Fruit fly (Drosophila melanogaster) whole organism, larva: ENCODE measurements around the gene Pfdn6.
A peak's percentile ranks its signal among the peaks of the same experiment; 100 is the strongest.

Experiments
- noc ChIP-seq: fragments of 200-800 bp; sonication (Bioruptor generic); optimal IDR thresholded peaks from 3 replicates; lab custom pipeline; 2019; ENCODE audit warnings: missing biosample characterization, mild to moderate bottlenecking, missing genetic modification characterization, moderate library complexity

Gene Pfdn6

DNA sequence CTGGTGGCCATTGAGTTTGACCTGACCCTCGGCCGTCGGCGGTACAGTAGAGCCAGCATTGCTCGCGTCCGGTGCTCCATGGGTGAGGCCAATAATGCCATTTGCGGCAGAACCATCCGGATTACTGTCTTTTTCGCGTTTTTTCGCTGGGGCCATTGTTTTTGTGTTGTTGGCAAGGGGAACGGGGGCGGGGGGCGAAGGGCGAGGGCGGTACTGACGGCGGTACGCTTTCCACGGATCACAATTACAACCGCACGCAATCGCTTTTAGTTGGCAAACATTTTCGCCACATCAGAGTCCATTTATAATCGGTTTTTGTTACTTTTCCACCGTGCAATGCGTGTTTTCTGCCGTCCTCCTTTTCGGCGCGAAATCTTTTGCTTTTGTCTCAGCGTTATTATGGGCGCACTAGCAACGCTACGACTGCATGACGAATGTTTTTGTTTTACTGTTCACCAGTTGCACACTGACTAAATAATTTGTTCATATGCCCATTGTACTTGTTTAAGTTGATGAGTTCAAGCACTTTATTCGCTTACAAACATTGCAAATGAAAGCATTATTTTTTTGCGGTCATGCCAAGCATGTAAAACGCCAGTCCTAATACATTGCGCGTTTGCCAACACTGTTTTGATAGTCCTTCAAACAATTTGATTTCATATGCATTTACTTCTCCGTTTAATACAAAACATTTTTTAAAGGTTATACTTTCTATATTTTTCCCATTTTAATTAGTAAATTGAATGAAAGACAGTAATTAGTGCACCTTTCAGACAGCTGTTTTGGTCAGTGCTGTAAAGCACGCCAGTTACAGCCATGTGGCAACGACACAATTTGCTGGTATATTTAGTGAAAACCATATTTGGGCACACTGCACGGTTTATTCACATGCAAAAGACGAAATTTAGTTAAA lies at the start of gene Pfdn6:
Gene Pfdn6, plus strand, starts transcription at position 839 of the 913 bp plus-strand sequence.
- TF ChIP-seq noc (tag; lab: Kevin White, UChicago): no peak

DNA sequence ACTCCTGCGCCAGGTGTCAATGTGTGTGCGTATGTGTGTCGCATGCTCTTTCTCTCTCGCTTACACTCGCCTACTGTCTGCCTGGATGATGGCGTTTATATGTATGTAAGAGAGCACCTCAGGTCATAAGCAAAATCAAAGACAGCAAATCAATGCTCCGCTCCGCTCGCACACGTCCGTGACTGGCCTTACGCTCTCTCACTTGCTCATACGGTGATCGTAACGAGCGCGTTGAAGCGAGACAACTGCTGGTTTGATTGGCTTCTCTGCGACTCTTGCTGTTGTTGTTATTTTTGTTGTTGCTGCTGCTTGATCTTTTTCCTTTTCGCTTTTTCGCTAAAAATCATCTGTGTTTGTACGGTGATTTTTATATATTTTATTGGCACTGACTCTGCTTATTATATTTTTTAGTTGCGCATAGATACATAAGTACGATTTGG lies 27.9 kb upstream of the Pfdn6 start:
- TF ChIP-seq noc (tag; lab: Kevin White, UChicago): peak; percentile 69

DNA sequence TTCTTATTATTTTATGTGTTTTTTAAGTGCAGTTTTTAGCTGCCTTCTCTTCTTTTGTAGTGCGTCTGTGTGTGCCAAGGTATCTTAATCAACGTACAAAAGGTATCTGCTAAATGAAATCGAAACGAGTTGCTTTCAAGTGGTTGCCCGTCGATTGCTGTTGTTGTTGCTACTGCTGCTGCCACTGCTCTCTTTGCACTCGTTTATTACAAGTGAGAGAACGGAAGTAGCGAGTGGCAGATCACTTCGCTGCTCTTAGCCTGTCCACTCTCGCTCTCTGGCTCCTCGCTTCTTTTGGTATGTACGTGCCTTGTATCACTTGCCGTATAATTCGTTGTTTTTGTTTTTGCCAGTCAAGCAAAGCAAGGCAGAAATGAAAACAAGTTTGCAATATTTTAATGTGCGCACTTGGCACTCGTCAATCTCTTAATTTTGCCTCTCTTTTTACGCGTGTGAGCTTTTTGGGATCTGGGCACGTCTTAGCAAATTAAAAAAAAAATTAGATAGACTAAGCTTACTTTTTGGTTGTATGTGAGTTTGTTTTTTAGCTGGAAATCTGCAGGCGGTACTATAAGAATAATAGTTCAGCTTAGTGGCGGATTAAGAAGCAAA lies 27.1 kb upstream of the Pfdn6 start:
- no peak for TF ChIP-seq noc (tag; lab: Kevin White, UChicago)

DNA sequence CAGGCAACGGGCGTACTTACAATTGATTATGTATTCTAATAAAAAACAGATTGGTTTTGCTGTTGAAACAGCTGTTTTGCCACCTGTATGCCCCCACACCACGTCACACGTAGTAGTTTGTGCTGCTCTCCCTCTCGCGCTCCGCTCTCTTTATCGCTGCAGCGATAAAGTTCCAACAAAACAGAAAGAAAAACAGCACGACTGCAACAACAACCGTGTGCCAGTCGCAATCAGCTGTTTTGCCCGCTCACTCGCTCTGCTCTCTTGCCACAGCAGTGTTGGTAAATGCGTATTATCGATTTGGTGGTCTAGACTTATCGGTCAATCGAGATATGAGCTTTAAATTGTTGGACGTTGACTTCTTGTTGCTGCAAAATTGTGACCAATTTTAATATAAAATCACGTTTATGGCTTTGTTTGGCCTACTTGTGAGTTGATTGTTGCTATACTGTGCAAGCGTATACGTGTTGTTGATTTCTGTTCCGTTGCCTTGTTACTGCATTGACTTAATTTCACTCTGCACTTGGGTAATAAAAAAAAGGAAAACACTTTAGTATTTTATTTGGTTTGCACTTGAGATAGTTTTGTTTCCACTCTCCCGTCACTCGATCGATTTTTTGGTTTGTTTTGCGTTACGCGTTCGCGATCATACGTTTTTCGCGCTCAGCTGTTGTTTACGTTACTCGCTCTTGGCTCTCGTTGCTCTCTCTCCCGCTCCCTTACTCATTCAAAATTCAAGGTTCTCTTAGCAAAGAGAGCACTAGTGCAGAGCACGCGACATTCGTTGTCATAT lies 26.4 kb upstream of the Pfdn6 start:
- TF ChIP-seq noc (tag; lab: Kevin White, UChicago): no peak

DNA sequence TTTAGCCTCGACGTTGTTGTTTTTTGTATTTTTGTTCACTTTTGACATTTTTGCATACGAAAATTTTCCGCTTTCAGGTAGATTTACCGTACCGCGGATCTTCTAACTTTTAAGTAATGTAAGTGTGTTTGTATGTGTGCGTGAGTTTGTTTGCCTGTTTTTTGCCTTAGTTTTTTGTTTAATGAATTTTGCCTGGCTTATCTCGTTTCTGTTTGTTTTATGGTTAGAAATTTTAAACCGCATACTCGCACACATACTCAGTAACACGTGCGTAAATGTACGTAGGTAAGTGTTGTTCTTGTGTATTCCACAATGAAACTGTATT lies 25.8 kb upstream of the Pfdn6 start:
- no peak for TF ChIP-seq noc (tag; lab: Kevin White, UChicago)

DNA sequence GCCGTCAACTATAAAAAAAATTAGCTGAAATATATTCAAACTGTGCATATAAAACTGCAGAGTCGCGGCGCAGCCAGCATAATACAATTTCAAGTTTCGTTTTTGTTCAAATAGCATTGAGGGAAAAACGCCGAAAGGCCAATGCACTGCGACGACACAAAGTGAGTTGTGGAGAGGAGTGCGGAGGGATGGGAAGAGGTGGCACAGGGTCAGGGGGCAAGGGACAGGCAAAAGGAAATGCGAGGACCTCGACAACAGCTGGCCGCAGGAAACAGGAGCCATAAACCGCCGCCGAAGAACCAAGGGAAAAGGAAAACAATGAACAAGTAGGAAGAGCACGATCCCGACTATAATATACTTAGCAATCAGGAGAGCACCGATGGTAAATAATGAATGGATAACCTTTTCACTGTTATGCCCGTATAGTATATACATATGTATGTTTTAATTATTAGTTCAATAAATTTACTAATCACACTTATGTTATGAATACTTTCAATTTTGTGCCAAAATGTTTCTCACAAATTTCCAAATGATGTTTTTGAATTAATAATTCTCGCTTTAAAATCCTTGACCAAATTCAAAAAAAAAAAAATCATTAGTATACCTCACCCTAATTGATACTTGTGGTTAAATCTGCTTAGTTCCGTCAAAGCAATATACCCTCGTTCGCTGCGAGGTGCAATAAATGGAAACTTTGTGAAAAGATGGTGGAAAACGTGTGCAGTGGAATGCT lies 24.8 kb upstream of the Pfdn6 start:
- TF ChIP-seq noc (tag; lab: Kevin White, UChicago): no peak

DNA sequence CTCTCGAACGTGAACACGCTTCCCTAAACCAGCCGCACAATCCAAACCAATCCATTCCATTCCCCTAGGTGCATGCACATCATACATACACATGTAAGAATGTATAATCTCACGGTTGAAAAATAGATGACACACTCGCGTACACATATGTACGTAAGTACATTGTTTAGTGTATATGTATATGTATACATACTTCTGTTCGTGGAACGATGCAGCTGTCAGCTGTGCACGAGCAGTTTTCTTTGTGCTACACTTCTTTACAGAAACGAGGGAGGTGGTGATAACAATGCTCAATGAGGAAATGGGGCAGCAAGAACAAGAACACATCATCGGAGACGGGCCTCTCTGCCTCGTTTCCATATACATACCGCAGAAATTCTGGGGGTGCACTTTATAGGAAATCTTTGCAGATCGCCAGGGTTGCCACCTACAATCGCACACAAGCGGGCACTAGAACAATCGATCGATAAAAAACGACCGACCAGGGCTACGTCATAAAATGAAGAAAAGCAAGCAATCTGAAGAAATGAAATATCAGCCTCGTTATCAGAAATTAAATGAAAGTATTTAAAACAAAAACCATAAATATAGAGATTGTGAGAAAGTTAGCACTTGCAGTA lies 24.1 kb upstream of the Pfdn6 start:
- TF ChIP-seq noc (tag; lab: Kevin White, UChicago): no peak

DNA sequence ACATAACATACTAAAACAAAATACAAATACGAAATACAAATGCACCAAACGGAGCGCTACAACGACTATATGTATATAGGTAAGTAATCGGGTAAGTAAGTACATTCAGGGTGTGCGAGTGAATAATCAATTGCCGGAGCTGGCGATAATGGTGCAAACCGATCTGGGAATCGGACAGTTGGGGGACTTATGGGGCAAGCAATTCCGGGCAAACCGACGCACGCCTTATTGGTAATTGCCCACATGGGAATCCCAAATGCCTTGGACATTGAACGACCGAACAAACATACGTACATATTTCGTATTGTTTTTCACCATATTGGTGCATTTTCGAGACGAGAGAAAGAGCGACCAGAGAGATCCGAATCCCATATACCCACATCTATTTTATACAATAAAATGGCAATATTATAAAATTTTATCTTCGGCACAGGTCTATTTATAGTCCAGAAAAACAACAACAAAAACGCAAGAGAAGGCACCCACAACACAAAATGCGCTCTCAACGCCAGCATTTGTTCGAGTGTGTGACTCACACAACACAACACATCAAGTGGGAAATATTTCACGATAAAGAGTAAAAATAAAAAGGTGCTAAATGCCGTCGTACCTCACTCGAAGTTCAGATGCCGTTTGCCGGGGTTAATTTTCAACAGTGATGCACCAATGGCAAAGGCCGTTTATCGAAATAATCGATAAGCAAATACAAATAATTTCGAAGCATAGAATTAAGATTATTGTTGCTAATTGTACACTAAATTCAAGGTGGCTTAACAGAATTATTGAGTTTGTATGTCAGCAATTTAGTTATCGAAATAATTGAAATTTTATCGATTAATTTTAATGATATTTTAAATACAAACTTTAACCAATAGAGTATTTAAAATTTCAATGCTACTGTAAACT lies 23.0 kb upstream of the Pfdn6 start:
- TF ChIP-seq noc (tag; lab: Kevin White, UChicago): no peak

DNA sequence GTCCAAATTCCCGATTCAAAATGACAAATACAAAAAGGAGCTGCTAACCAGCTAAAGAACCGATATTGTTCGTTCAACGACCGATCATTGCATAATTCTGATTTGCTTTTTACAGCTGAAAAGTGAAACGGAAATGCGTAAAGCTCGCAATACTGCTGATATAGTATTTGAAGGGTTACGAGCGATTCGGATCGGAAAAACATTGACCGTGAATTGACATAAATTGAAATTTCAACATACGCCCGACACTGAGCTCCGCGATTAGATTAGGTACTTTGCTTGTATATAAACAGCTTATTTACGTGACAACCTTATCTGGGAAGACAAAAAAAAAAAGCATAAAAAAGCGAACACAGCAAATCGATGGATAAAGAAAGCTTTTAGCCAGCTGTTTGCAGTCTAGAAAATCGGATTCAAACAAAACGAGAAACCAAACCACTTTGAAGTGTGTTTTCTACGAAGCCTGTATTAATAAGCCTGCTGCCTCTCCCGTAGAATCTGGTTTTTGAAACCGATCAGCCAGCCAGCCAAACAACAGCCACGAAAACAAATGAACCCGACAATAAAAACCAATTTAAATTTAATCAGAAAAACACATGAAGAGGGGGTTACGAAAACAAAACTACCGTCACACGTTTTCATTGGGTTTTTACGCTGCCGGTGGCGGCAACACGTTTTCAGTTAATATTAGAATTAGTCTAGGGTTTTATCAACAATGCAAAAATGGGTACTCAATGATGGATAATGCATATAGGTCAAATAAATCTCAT lies 21.8 kb upstream of the Pfdn6 start:
- TF ChIP-seq noc (tag; lab: Kevin White, UChicago): peak; percentile 14

DNA sequence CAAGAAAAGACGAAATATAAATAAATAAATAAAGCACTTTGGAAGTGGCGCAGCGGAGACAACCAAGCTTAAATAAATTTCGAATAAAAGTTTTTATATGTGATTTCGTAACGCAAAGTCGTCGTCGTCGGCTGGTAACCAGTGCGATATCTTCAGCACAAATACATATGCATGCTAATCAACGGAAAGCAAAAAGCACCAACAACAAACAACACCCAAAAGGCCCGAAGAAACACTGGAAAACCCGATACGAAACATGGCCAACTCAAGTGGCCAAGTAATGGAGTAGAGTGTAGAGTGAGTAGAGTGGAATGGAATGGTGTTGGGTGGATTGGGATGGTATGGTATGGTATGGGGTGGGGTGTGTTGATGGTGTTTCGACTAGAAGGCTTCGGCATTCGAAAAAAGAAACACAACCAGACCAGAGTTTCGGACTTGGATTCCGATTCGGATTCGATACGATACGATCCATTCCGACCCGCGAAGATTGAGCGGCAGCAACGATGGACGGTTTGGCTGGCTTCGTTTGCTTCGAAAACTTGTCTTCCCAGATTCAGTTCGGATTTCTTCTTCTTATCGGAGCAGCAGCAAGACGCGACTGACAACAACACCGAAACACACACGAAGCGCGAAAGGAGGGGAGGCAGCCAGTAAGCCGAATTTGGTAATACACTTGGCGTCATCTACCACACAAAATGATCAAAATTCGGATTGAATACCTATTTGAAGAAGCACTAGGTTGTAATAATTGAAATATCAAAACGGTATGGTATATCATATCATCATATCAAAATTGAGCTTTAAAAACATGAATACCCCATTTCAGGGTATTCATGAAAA lies 20.7 kb upstream of the Pfdn6 start:
- TF ChIP-seq noc (tag; lab: Kevin White, UChicago): peak; percentile 94

DNA sequence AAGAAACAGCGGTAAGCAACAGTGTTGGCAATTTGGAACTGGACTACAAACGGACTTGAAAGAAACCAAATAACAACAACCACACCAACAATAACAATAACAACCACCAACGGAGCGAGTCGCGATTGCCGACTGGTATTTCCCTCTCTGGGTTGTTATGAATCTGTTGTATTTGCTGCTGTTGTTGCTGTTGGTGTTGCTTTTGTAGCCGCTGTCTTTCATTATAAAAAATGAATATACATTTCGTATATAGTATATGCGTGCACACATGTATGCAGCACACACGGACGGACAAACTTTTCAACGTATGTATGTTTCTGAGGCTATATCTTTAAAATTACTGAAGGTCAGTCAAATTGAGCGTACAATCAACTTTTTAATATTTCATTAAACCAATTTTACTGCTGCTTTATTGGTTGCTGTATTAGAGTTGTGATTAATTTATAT lies 20.0 kb upstream of the Pfdn6 start:
- TF ChIP-seq noc (tag; lab: Kevin White, UChicago): no peak

DNA sequence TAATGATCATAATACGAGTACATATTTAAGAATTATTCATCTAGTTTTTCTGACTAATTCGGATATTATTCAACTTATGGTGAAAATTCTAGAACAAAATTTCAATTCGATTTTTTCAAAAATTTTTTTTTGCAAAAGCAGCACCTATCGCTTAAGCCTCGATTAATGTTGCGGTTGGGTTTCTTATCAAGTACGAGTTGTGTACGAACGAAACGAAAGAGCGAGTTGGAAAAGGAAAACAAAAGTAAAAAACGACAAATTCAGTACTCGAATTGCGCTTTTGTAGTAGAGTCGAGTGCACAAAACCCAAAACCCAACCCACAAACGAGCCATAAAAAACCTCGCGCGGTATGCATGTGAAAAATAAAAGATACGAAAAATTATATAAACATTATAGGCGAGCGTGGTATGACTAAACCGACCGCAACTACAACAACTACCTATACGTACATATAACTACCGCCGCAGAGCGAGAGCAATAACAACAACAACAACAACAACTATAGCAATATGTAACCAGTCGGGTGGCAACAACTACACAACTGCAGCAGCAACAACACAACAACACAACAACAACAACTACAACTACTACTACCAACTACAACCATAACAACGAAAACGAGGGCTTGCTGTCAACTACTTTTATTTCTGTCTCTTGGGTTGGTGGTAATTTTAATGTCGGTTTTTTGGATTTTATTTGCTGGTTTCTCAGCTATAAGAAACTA lies 18.9 kb upstream of the Pfdn6 start:
- no peak for TF ChIP-seq noc (tag; lab: Kevin White, UChicago)
